Fruit fly (Drosophila melanogaster) whole organism, prepupa: ENCODE data around the gene CG14395.
A peak's percentile ranks its signal among the peaks of the same experiment; 100 is the strongest.

Experiments used
- CG11294 ChIP-seq: fragments of 200-800 bp; sonication (Bioruptor generic); IDR thresholded peaks from 2 replicates; pipeline ENCODE4 v1.3.6; 2022; ENCODE audit warnings: missing biosample characterization, missing genetic modification characterization
- CG11762 ChIP-seq: fragments of 200-800 bp; sonication (Bioruptor generic); optimal IDR thresholded peaks from 3 replicates; lab custom pipeline; 2016; ENCODE audit warnings: missing biosample characterization, missing genetic modification characterization; ENCODE audit not compliant: insufficient read depth
- CG15336 ChIP-seq: fragments of 200-800 bp; sonication (Bioruptor generic); IDR thresholded peaks from 2 replicates; pipeline ENCODE4 v1.3.6; 2022; ENCODE audit warnings: missing biosample characterization, missing genetic modification characterization
- CG3032 ChIP-seq: fragments of 200-800 bp; optimal IDR thresholded peaks from 2 replicates; lab custom pipeline; 2019; ENCODE audit warnings: missing biosample characterization, mild to moderate bottlenecking, missing genetic modification characterization, moderate library complexity
- CG32006 ChIP-seq: fragments of 200-800 bp; sonication (Bioruptor generic); optimal IDR thresholded peaks from 3 replicates; lab custom pipeline; 2017; ENCODE audit warnings: missing biosample characterization, mild to moderate bottlenecking, missing genetic modification characterization
- CG34406 ChIP-seq: fragments of 200-800 bp; sonication (Bioruptor generic); optimal IDR thresholded peaks from 3 replicates; lab custom pipeline; 2016; ENCODE audit warnings: missing biosample characterization, missing genetic modification characterization
- CG6163 ChIP-seq: fragments of 200-800 bp; sonication (Bioruptor generic); IDR thresholded peaks from 3 replicates; pipeline ENCODE4 v1.3.6; 2022; ENCODE audit warnings: missing biosample characterization, missing genetic modification characterization
- CG6792 ChIP-seq: fragments of 200-800 bp; sonication (Bioruptor generic); optimal IDR thresholded peaks from 3 replicates; lab custom pipeline; 2016; ENCODE audit warnings: missing biosample characterization, missing genetic modification characterization
- CG6808 ChIP-seq: fragments of 200-800 bp; sonication (Bioruptor generic); optimal IDR thresholded peaks from 3 replicates; lab custom pipeline; 2017; ENCODE audit warnings: missing biosample characterization, missing genetic modification characterization, mild to moderate bottlenecking, moderate library complexity, missing genetic modification reagents
- Eip78C ChIP-seq: fragments of 200-800 bp; sonication (Bioruptor generic); peaks from one replicate; lab custom pipeline; 2016; ENCODE audit warnings: missing biosample characterization, missing genetic modification characterization
- Eip93F ChIP-seq: fragments of 200-800 bp; sonication (Bioruptor generic); optimal IDR thresholded peaks from 2 replicates; lab custom pipeline; 2016; ENCODE audit warnings: missing biosample characterization, mild to moderate bottlenecking, missing genetic modification characterization
- Ets96B ChIP-seq: fragments of 200-800 bp; optimal IDR thresholded peaks from 2 replicates; lab custom pipeline; 2019; ENCODE audit warnings: missing biosample characterization, mild to moderate bottlenecking, missing genetic modification characterization, moderate library complexity
- Hr38 ChIP-seq: sonication (Bioruptor generic); optimal IDR thresholded peaks from 2 replicates; lab custom pipeline; 2016; ENCODE audit warnings: missing biosample characterization, missing genetic modification characterization
- Hr4 ChIP-seq: fragments of 200-800 bp; sonication (Bioruptor generic); optimal IDR thresholded peaks from 3 replicates; lab custom pipeline; 2016; ENCODE audit warnings: missing biosample characterization, missing genetic modification characterization
- Lpt ChIP-seq: fragments of 200-800 bp; sonication (Bioruptor generic); optimal IDR thresholded peaks from 3 replicates; lab custom pipeline; 2016; ENCODE audit warnings: missing biosample characterization, missing genetic modification characterization
- OdsH ChIP-seq: fragments of 200-800 bp; sonication (Bioruptor generic); optimal IDR thresholded peaks from 3 replicates; lab custom pipeline; 2016; ENCODE audit warnings: missing biosample characterization, missing genetic modification characterization
- Sox14 ChIP-seq: fragments of 200-800 bp; sonication (Bioruptor generic); optimal IDR thresholded peaks from 3 replicates; lab custom pipeline; 2016; ENCODE audit warnings: missing biosample characterization, missing genetic modification characterization
- Sox15 ChIP-seq: fragments of 200-800 bp; sonication (Bioruptor generic); optimal IDR thresholded peaks from 3 replicates; lab custom pipeline; 2016; ENCODE audit warnings: missing biosample characterization, missing genetic modification characterization
- achi ChIP-seq: fragments of 200-800 bp; sonication (Bioruptor generic); optimal IDR thresholded peaks from 3 replicates; lab custom pipeline; 2016; ENCODE audit warnings: missing biosample characterization, missing genetic modification characterization
- cyc ChIP-seq: fragments of 200-800 bp; sonication (Bioruptor generic); optimal IDR thresholded peaks from 3 replicates; lab custom pipeline; 2016; ENCODE audit warnings: missing biosample characterization, missing genetic modification characterization
- dac ChIP-seq: fragments of 200-800 bp; sonication (Bioruptor generic); optimal IDR thresholded peaks from 2 replicates; lab custom pipeline; 2017; ENCODE audit warnings: missing biosample characterization, mild to moderate bottlenecking, missing genetic modification characterization
- fd59A ChIP-seq: fragments of 200-800 bp; sonication (Bioruptor generic); optimal IDR thresholded peaks from 2 replicates; lab custom pipeline; 2017; ENCODE audit warnings: missing biosample characterization, mild to moderate bottlenecking, missing genetic modification characterization, missing genetic modification reagents
- fd85E ChIP-seq: fragments of 200-800 bp; sonication (Bioruptor generic); optimal IDR thresholded peaks from 3 replicates; lab custom pipeline; 2016; ENCODE audit warnings: missing biosample characterization, missing genetic modification characterization
- fkh ChIP-seq: fragments of 200-800 bp; sonication (Bioruptor generic); optimal IDR thresholded peaks from 3 replicates; lab custom pipeline; 2017; ENCODE audit warnings: missing biosample characterization, mild to moderate bottlenecking, missing genetic modification characterization, moderate library complexity
- pdm3 ChIP-seq: fragments of 200-800 bp; sonication (Bioruptor generic); optimal IDR thresholded peaks from 3 replicates; lab custom pipeline; 2016; ENCODE audit warnings: missing biosample characterization, missing genetic modification characterization
- salr ChIP-seq, 2 experiments: fragments of 200-800 bp; sonication (Bioruptor generic); optimal IDR thresholded peaks; 3 replicates each; lab custom pipeline; 2016 to 2018; ENCODE audit warnings: missing biosample characterization in 2 of 2, missing genetic modification characterization in 2 of 2, mild to moderate bottlenecking in 1 of 2
- spab ChIP-seq: fragments of 200-800 bp; sonication (Bioruptor generic); optimal IDR thresholded peaks from 2 replicates; lab custom pipeline; 2017; ENCODE audit warnings: missing biosample characterization, mild to moderate bottlenecking, missing genetic modification characterization, missing genetic modification reagents
- ss ChIP-seq, 2 experiments: fragments of 200-800 bp; sonication (Bioruptor generic); optimal IDR thresholded peaks; 2 replicates in 1 of 2; 3 replicates in 1 of 2; lab custom pipeline; 2017 to 2018; ENCODE audit warnings: mild to moderate bottlenecking in 2 of 2, missing biosample characterization in 2 of 2, missing genetic modification characterization in 2 of 2, moderate library complexity in 1 of 2
- svp ChIP-seq: fragments of 200-800 bp; sonication (Bioruptor generic); peaks from one replicate; lab custom pipeline; 2016; ENCODE audit warnings: missing biosample characterization, missing genetic modification characterization
- topi ChIP-seq: fragments of 200-800 bp; sonication (Bioruptor generic); optimal IDR thresholded peaks from 3 replicates; lab custom pipeline; 2016; ENCODE audit warnings: missing biosample characterization, missing genetic modification characterization
- vri ChIP-seq: fragments of 200-800 bp; sonication (Bioruptor generic); optimal IDR thresholded peaks from 3 replicates; lab custom pipeline; 2016; ENCODE audit warnings: missing biosample characterization, mild to moderate bottlenecking, missing genetic modification characterization

CG14395 gene

dm6 chr3R:12647954-12648353 is 14.7 kb upstream of the CG14395 start, which contains the start of gene Dtg (continued):
- TF ChIP-seq CG6163 (GFP tag; lab: Robert Waterston, UW) (no peak; the same call in 2 of the 3 replicates), spab (GFP tag; lab: Kevin White, UChicago) (no peak), CG6808 (GFP tag; lab: Kevin White, UChicago) (no peak), pdm3 (no peak), CG34406 (no peak), Hr4 (GFP tag; lab: Kevin White, UChicago) (no peak)
- TF ChIP-seq, all 60 proteins: peak for 10

- no peak for TF ChIP-seq Sox14 (GFP tag; lab: Kevin White, UChicago)
- TF ChIP-seq OdsH (GFP tag; lab: Kevin White, UChicago) = no peak
- no peak for TF ChIP-seq vri (GFP tag; lab: Kevin White, UChicago)
- no peak for TF ChIP-seq CG11294 (GFP tag; lab: Robert Waterston, UW)
- TF ChIP-seq achi (GFP tag; lab: Kevin White, UChicago) = no peak
- no peak for TF ChIP-seq CG6792 (GFP tag; lab: Kevin White, UChicago)
- TF ChIP-seq CG34406 = no peak
- TF ChIP-seq CG11762 (GFP tag; lab: Kevin White, UChicago) = no peak
- TF ChIP-seq dac = no peak
Observed at dm6 chr3R:12649099-12650029, 13.3 kb upstream of the CG14395 start.

- TF ChIP-seq svp (GFP tag; lab: Kevin White, UChicago) (peak; percentile 33), pdm3 (no peak), fkh (GFP tag; lab: Kevin White, UChicago) (peak; percentile 30), spab (GFP tag; lab: Kevin White, UChicago) (no peak), cyc (GFP tag; lab: Kevin White, UChicago) (no peak)
Observed at dm6 chr3R:12650537-12650936, 12.1 kb upstream of the CG14395 start.

DNA sequence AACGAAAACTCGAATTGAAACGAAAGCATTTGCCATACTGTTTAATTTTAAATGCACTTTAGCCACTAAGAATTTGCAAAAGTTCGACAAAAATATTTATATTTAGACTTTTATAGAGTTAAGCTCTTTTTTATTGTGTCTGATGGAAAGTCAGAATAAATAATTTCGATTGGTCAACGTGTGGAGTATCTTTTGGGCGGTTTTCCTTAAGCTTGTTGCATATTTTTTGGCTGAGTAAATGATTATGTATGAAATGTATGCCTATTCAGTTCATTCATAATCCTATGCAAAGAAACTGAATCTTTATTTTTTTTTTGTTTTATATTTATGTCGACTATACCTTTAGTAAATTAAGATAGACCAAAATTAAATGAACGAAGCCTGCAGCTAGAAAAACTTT is 9.9 kb upstream of the CG14395 start:
- TF ChIP-seq CG11762 (GFP tag; lab: Kevin White, UChicago) = no peak
- TF ChIP-seq Hr4 (GFP tag; lab: Kevin White, UChicago) = no peak
- no peak for TF ChIP-seq salr (GFP tag; optimal IDR thresholded peaks at IDR 0.05; lab: Kevin White, UChicago)
- no peak for TF ChIP-seq Ets96B (tag; lab: Kevin White, UChicago)
- TF ChIP-seq topi (GFP tag; lab: Kevin White, UChicago) = no peak
- TF ChIP-seq vri (GFP tag; lab: Kevin White, UChicago) = no peak
- TF ChIP-seq Eip93F (GFP tag; lab: Kevin White, UChicago) = no peak
- TF ChIP-seq fd59A (GFP tag; lab: Kevin White, UChicago) = no peak
- no peak for TF ChIP-seq Lpt
- no peak for TF ChIP-seq Hr38 (GFP tag; lab: Kevin White, UChicago)
- no peak for TF ChIP-seq ss (GFP tag; optimal IDR thresholded peaks at IDR 0.05; lab: Kevin White, UChicago)
- no peak for TF ChIP-seq OdsH (GFP tag; lab: Kevin White, UChicago)
- no peak for TF ChIP-seq CG15336 (GFP tag; lab: Robert Waterston, UW)
- no peak for TF ChIP-seq CG3032 (tag; lab: Kevin White, UChicago)
- no peak for TF ChIP-seq CG32006 (GFP tag; lab: Kevin White, UChicago)
- TF ChIP-seq fd85E (GFP tag; lab: Kevin White, UChicago) = no peak
- no peak for TF ChIP-seq CG6808 (GFP tag; lab: Kevin White, UChicago)
- TF ChIP-seq Eip78C (GFP tag; lab: Kevin White, UChicago) = no peak
- TF ChIP-seq Sox15 (GFP tag; lab: Kevin White, UChicago) = no peak
